Worm (Caenorhabditis elegans) whole organism, young adult: Measurements from ENCODE around the gene lpin-1.
A peak's percentile ranks its signal among the peaks of the same experiment; 100 is the strongest.

Source experiments
- B0035.1 ChIP-seq: sonication (generic microtip); optimal IDR thresholded peaks from 2 replicates; lab custom pipeline; 2016; ENCODE audit warnings: missing genetic modification characterization, mild to moderate bottlenecking, missing compliant biosample characterization, missing genotype, missing genetic modification reagents
- C06A6.2 ChIP-seq: fragments of 200-800 bp; sonication (Bioruptor generic); conservative IDR thresholded peaks from 2 replicates; pipeline ENCODE4 v1.3.6; 2022; ENCODE audit warnings: missing genetic modification characterization, missing compliant biosample characterization
- C17E4.6 ChIP-seq: fragments of 200-800 bp; sonication (Bioruptor generic); IDR thresholded peaks from 2 replicates; pipeline ENCODE4 v1.3.6; 2022; ENCODE audit warnings: missing genetic modification reagents, missing genetic modification characterization, missing compliant biosample characterization
- F33H1.4 ChIP-seq: fragments of 200-800 bp; sonication (Bioruptor generic); IDR thresholded peaks from 2 replicates; pipeline ENCODE4 v1.3.6; 2022; ENCODE audit warnings: missing genetic modification reagents, missing genetic modification characterization, missing compliant biosample characterization
- F37B4.10 ChIP-seq: fragments of 200-800 bp; sonication (Bioruptor generic); IDR thresholded peaks from 2 replicates; pipeline ENCODE4 v1.3.6; 2022; ENCODE audit warnings: missing genetic modification characterization, missing compliant biosample characterization
- K11D2.4 ChIP-seq: fragments of 200-800 bp; sonication (Bioruptor generic); IDR thresholded peaks from 2 replicates; pipeline ENCODE4 v1.3.6; 2022; ENCODE audit warnings: missing genetic modification reagents, missing genetic modification characterization, missing compliant biosample characterization
- T07F8.4 ChIP-seq: sonication (generic microtip); optimal IDR thresholded peaks from 2 replicates; lab custom pipeline; 2016; ENCODE audit warnings: mild to moderate bottlenecking, missing genetic modification characterization, moderate library complexity, missing compliant biosample characterization
- Y67H2A.10 ChIP-seq: fragments of 200-800 bp; sonication (Bioruptor generic); conservative IDR thresholded peaks from 2 replicates; pipeline ENCODE4 v1.3.6; 2022; ENCODE audit warnings: missing genetic modification reagents, missing genetic modification characterization, missing compliant biosample characterization
- ZK185.1 ChIP-seq: sonication (generic microtip); optimal IDR thresholded peaks from 2 replicates; lab custom pipeline; 2016; ENCODE audit warnings: mild to moderate bottlenecking, missing genetic modification characterization, missing compliant biosample characterization; ENCODE audit not compliant: poor library complexity, severe bottlenecking
- akir-1 ChIP-seq: fragments of 200-800 bp; sonication (Bioruptor generic); optimal IDR thresholded peaks from 2 replicates; lab custom pipeline; 2018; ENCODE audit warnings: mild to moderate bottlenecking, missing genetic modification characterization, moderate library complexity, missing compliant biosample characterization
- ama-1 ChIP-seq, 3 experiments: fragments of 150-350 bp in 1 of 3; sonication (generic microtip) in 2 of 3; optimal IDR thresholded peaks; 2 replicates each; lab custom pipeline; 2014 to 2018; ENCODE audit warnings: missing biosample characterization in 2 of 3, missing genetic modification characterization in 2 of 3, missing genetic modification reagents in 2 of 3
- aptf-2 ChIP-seq: fragments of 200-800 bp; sonication (Bioruptor generic); conservative IDR thresholded peaks from 2 replicates; pipeline ENCODE4 v1.3.6; 2022; ENCODE audit warnings: missing genetic modification reagents, missing genetic modification characterization, missing compliant biosample characterization
- attf-6 ChIP-seq: fragments of 200-800 bp; sonication (Bioruptor generic); IDR thresholded peaks from 2 replicates; pipeline ENCODE4 v1.3.6; 2022; ENCODE audit warnings: missing genetic modification reagents, missing genetic modification characterization, missing compliant biosample characterization
- cebp-1 ChIP-seq, 2 experiments: fragments of 200-800 bp in 1 of 2; sonication (Bioruptor generic) in 1 of 2; sonication (generic microtip) in 1 of 2; IDR thresholded peaks in 1 of 2; optimal IDR thresholded peaks in 1 of 2; 2 replicates each; pipeline versions ENCODE4 v1.3.6 to Lab custom; 2017 to 2022; ENCODE audit warnings: missing compliant biosample characterization in 2 of 2, missing genetic modification characterization in 2 of 2, mild to moderate bottlenecking in 1 of 2, missing genetic modification reagents in 1 of 2, moderate library complexity in 1 of 2
- ceh-79 ChIP-seq: sonication (generic microtip); optimal IDR thresholded peaks from 2 replicates; lab custom pipeline; 2017; ENCODE audit warnings: mild to moderate bottlenecking, missing genetic modification characterization, missing compliant biosample characterization
- efl-1 ChIP-seq: fragments of 150-350 bp; optimal IDR thresholded peaks from 2 replicates; lab custom pipeline; 2014; ENCODE audit warnings: missing biosample characterization, missing genetic modification reagents, missing genetic modification characterization
- egl-18 ChIP-seq: fragments of 200-800 bp; sonication (Bioruptor generic); IDR thresholded peaks from 2 replicates; pipeline ENCODE4 v1.3.6; 2022; ENCODE audit warnings: missing genetic modification reagents, missing genetic modification characterization, missing compliant biosample characterization
- him-1 ChIP-seq: sonication (generic microtip); optimal IDR thresholded peaks from 2 replicates; lab custom pipeline; 2016; ENCODE audit warnings: missing genotype, missing genetic modification reagents, missing genetic modification characterization, missing compliant biosample characterization
- hmg-1.2 ChIP-seq: fragments of 200-800 bp; sonication (Bioruptor generic); IDR thresholded peaks from 2 replicates; pipeline ENCODE4 v1.3.6; 2022; ENCODE audit warnings: missing genetic modification reagents, missing genetic modification characterization, missing compliant biosample characterization
- lag-1 ChIP-seq: fragments of 200-800 bp; sonication (Bioruptor generic); IDR thresholded peaks from 2 replicates; pipeline ENCODE4 v1.3.6; 2022; ENCODE audit warnings: missing genetic modification reagents, missing genetic modification characterization, missing compliant biosample characterization
- lin-26 ChIP-seq: fragments of 200-800 bp; sonication (Bioruptor generic); IDR thresholded peaks from 2 replicates; pipeline ENCODE4 v1.3.6; 2022; ENCODE audit warnings: missing genetic modification reagents, missing genetic modification characterization, missing compliant biosample characterization
- lir-1 ChIP-seq: fragments of 200-800 bp; sonication (Bioruptor generic); conservative IDR thresholded peaks from 2 replicates; pipeline ENCODE4 v1.3.6; 2022; ENCODE audit warnings: missing genetic modification reagents, missing genetic modification characterization, missing compliant biosample characterization
- madf-3 ChIP-seq: fragments of 200-800 bp; sonication (Bioruptor generic); IDR thresholded peaks from 2 replicates; pipeline ENCODE4 v1.3.6; 2022; ENCODE audit warnings: missing genetic modification reagents, missing genetic modification characterization, missing compliant biosample characterization
- madf-8 ChIP-seq: fragments of 200-800 bp; sonication (Bioruptor generic); conservative IDR thresholded peaks from 2 replicates; pipeline ENCODE4 v1.3.6; 2022; ENCODE audit warnings: missing genetic modification reagents, missing genetic modification characterization, missing compliant biosample characterization
- mel-28 ChIP-seq: sonication (generic microtip); optimal IDR thresholded peaks from 2 replicates; lab custom pipeline; 2016; ENCODE audit warnings: borderline replicate concordance, mild to moderate bottlenecking, missing genetic modification characterization, missing compliant biosample characterization
- nfyb-1 ChIP-seq: fragments of 200-800 bp; sonication (Bioruptor generic); IDR thresholded peaks from 2 replicates; pipeline ENCODE4 v1.3.6; 2022; ENCODE audit warnings: missing genetic modification reagents, missing genetic modification characterization, missing compliant biosample characterization
- nhr-179 ChIP-seq: sonication (generic microtip); optimal IDR thresholded peaks from 2 replicates; lab custom pipeline; 2016; ENCODE audit warnings: mild to moderate bottlenecking, missing genetic modification characterization, missing compliant biosample characterization
- rec-8 ChIP-seq, 2 experiments: sonication (generic microtip); optimal IDR thresholded peaks; 2 replicates each; lab custom pipeline; 2016; ENCODE audit warnings: mild to moderate bottlenecking in 2 of 2, missing genetic modification characterization in 2 of 2, missing genetic modification reagents in 2 of 2, missing genotype in 2 of 2, missing biosample characterization in 1 of 2, missing compliant biosample characterization in 1 of 2, moderate library complexity in 1 of 2
- repo-1 ChIP-seq: sonication (generic microtip); optimal IDR thresholded peaks from 2 replicates; lab custom pipeline; 2017; ENCODE audit warnings: mild to moderate bottlenecking, missing genetic modification characterization, missing compliant biosample characterization
- rpc-1 ChIP-seq, 2 experiments: fragments of 150-350 bp in 1 of 2; sonication (generic microtip) in 1 of 2; optimal IDR thresholded peaks; 2 replicates each; lab custom pipeline; 2014 to 2018; ENCODE audit warnings: missing biosample characterization in 1 of 2, missing genetic modification characterization in 1 of 2, missing genetic modification reagents in 1 of 2, missing genotype in 1 of 2
- sdz-38 ChIP-seq: sonication (generic microtip); optimal IDR thresholded peaks from 2 replicates; lab custom pipeline; 2016; ENCODE audit warnings: missing genotype, missing genetic modification characterization, missing compliant biosample characterization
- sea-2 ChIP-seq: fragments of 200-800 bp; sonication (Bioruptor generic); IDR thresholded peaks from 2 replicates; pipeline ENCODE4 v1.3.6; 2022; ENCODE audit warnings: missing genetic modification characterization, missing compliant biosample characterization
- snpc-1.1 ChIP-seq: sonication (generic microtip); optimal IDR thresholded peaks from 2 replicates; lab custom pipeline; 2017; ENCODE audit warnings: missing genetic modification characterization, mild to moderate bottlenecking, missing compliant biosample characterization, antibody characterized with exemption, moderate library complexity, missing genotype, missing genetic modification reagents; ENCODE audit not compliant: insufficient read depth
- sptf-2 ChIP-seq: fragments of 200-800 bp; sonication (Bioruptor generic); optimal IDR thresholded peaks from 2 replicates; lab custom pipeline; 2018; ENCODE audit warnings: mild to moderate bottlenecking, missing genetic modification characterization, missing compliant biosample characterization
- tlf-1 ChIP-seq: fragments of 200-800 bp; sonication (Bioruptor generic); optimal IDR thresholded peaks from 2 replicates; lab custom pipeline; 2018; ENCODE audit warnings: mild to moderate bottlenecking, missing genetic modification characterization, missing compliant biosample characterization
- unc-130 ChIP-seq: sonication (generic microtip); optimal IDR thresholded peaks from 2 replicates; lab custom pipeline; 2016; ENCODE audit warnings: missing genetic modification reagents, missing genetic modification characterization, missing compliant biosample characterization
- unc-62 ChIP-seq: fragments of 150-350 bp; optimal IDR thresholded peaks from 2 replicates; lab custom pipeline; 2014; ENCODE audit warnings: missing biosample characterization, missing genetic modification reagents, missing genetic modification characterization
- xnd-1 ChIP-seq: sonication (generic microtip); optimal IDR thresholded peaks from 2 replicates; lab custom pipeline; 2016; ENCODE audit warnings: missing genotype, missing genetic modification reagents, missing genetic modification characterization, missing compliant biosample characterization
- ztf-26 ChIP-seq: sonication (generic microtip); optimal IDR thresholded peaks from 2 replicates; lab custom pipeline; 2017; ENCODE audit warnings: missing genetic modification characterization, missing compliant biosample characterization

Gene lpin-1

ce11 chrV:13654394-13654792 is 464 bp upstream of the lpin-1 start (continued):
- TF ChIP-seq tlf-1 (GFP tag; lab: Kevin White, UChicago), result no peak
- TF ChIP-seq rpc-1 (optimal IDR thresholded peaks at IDR 0.05; lab: Kevin White, UChicago), result no peak
- no peak for TF ChIP-seq rpc-1 (tag; optimal IDR thresholded peaks at IDR 0.05; lab: Kevin White, UChicago)
- no peak for TF ChIP-seq C17E4.6 (GFP tag; lab: Robert Waterston, UW)
- peak; percentile 67 for TF ChIP-seq cebp-1 (GFP tag; IDR thresholded peaks at IDR 0.05; lab: Robert Waterston, UW)
- peak; percentile 76 for TF ChIP-seq cebp-1 (tag; optimal IDR thresholded peaks at IDR 0.05; lab: Kevin White, UChicago)
- 0 out of 2 replicates have a peak, but pooled peaks have one; percentile 23 for TF ChIP-seq nfyb-1
- no peak for TF ChIP-seq B0035.1 (tag; lab: Kevin White, UChicago)
- 0 out of 2 replicates have a peak, but pooled peaks have one; percentile 29 for TF ChIP-seq K11D2.4
- TF ChIP-seq snpc-1.1 (tag; lab: Kevin White, UChicago), result peak; percentile 14
- TF ChIP-seq lag-1 (GFP tag; lab: Robert Waterston, UW), result no peak

- TF ChIP-seq lir-1 (GFP tag; lab: Robert Waterston, UW) (no peak), attf-6 (GFP tag; lab: Robert Waterston, UW) (0 out of 2 replicates have a peak, but pooled peaks have one; percentile 17), F37B4.10 (GFP tag; lab: Robert Waterston, UW) (0 out of 2 replicates have a peak, but pooled peaks have one; percentile 77), nhr-179 (tag; lab: Kevin White, UChicago) (no peak)
Measured at ce11 chrV:13652322-13652721, 1.6 kb downstream of the lpin-1 start.

- TF ChIP-seq ceh-79 (tag; lab: Kevin White, UChicago) (no peak), repo-1 (tag; lab: Kevin White, UChicago) (peak; percentile 23), C06A6.2 (GFP tag; lab: Robert Waterston, UW) (0 out of 2 replicates have a peak, but pooled peaks have one; percentile 32)
Measured at ce11 chrV:13650800-13651199, 3.1 kb downstream of the lpin-1 start.

ce11 chrV:13649730-13650349 is 4.1 kb downstream of the lpin-1 start, which contains the start of gene H37A05.4:
H37A05.4 (minus strand) TSS chrV:13649780.
- TF ChIP-seq unc-130 (GFP tag; lab: Kevin White, UChicago) (no peak), ZK185.1 (tag; lab: Kevin White, UChicago) (no peak), K11D2.4 (peak; percentile 73), rpc-1 (optimal IDR thresholded peaks at IDR 0.05; lab: Kevin White, UChicago) (no peak), rpc-1 (tag; optimal IDR thresholded peaks at IDR 0.05; lab: Kevin White, UChicago) (no peak), lin-26 (GFP tag; lab: Robert Waterston, UW) (peak; percentile 54), hmg-1.2 (GFP tag; lab: Robert Waterston, UW) (peak; percentile 52), efl-1 (no peak), sptf-2 (GFP tag; lab: Kevin White, UChicago) (no peak), unc-62 (no peak), aptf-2 (GFP tag; lab: Robert Waterston, UW) (peak; percentile 96), egl-18 (GFP tag; lab: Robert Waterston, UW) (no peak), xnd-1 (tag; lab: Kevin White, UChicago) (no peak), him-1 (tag; lab: Kevin White, UChicago) (peak; percentile 58), ama-1 (optimal IDR thresholded peaks at IDR 0.05; lab: Kevin White, UChicago) (peak; percentile 66), ama-1 (GFP tag; optimal IDR thresholded peaks at IDR 0.05; lab: Kevin White, UChicago) (peak; percentile 8 to 62), ztf-26 (tag; lab: Kevin White, UChicago) (peak; percentile 68), F33H1.4 (0 out of 2 replicates have a peak, but pooled peaks have one; percentile 11), sea-2 (peak; percentile 15; the same call in 1 of the 2 replicates), lir-1 (GFP tag; lab: Robert Waterston, UW) (no peak), madf-3 (GFP tag; lab: Robert Waterston, UW) (peak; percentile 35; the same call in 1 of the 2 replicates), ceh-79 (tag; lab: Kevin White, UChicago) (no peak), akir-1 (GFP tag; lab: Kevin White, UChicago) (no peak), mel-28 (tag; lab: Kevin White, UChicago) (no peak), madf-8 (GFP tag; lab: Robert Waterston, UW) (no peak), sdz-38 (no peak), repo-1 (tag; lab: Kevin White, UChicago) (peak; percentile 85), rec-8 (tag; optimal IDR thresholded peaks at IDR 0.05; lab: Kevin White, UChicago) (no peak), T07F8.4 (tag; lab: Kevin White, UChicago) (no peak), Y67H2A.10 (GFP tag; lab: Robert Waterston, UW) (peak; percentile 26; the same call in 1 of the 2 replicates)
